Fruit fly (Drosophila melanogaster): Measurements from ENCODE around the gene Alg13.

Gene Alg13

dm6 chr3R:29124128-29124527 is 14.2 kb downstream of the Alg13 start (continued):
- TF ChIP-seq CG7271 (tag; optimal IDR thresholded peaks at IDR 0.05) (no peak), Dfd (GFP tag; optimal IDR thresholded peaks at IDR 0.05) (no peak), Side (GFP tag; optimal IDR thresholded peaks at IDR 0.05) (peak; percentile 80), CG31365 (tag; optimal IDR thresholded peaks at IDR 0.05) (peak; percentile 89), B-H1 (GFP tag; IDR thresholded peaks at IDR 0.05) (peak; percentile 50), CG14441 (GFP tag; IDR thresholded peaks at IDR 0.05) (peak; percentile 78), CG17359 (tag; optimal IDR thresholded peaks at IDR 0.05) (peak; percentile 52), HmgZ (tag; optimal IDR thresholded peaks at IDR 0.05) (no peak), ssp (GFP tag; IDR thresholded peaks at IDR 0.05) (peak; percentile 44; the same call in 1 of the 2 replicates), CG2712 (tag; optimal IDR thresholded peaks at IDR 0.05) (peak; percentile 70), CG2120 (GFP tag; optimal IDR thresholded peaks at IDR 0.05) (peak; percentile 71), rib (GFP tag; IDR thresholded peaks at IDR 0.05) (no peak), CG2889 (GFP tag; IDR thresholded peaks at IDR 0.05) (peak; percentile 69; the same call in 1 of the 3 replicates), sob (GFP tag; IDR thresholded peaks at IDR 0.05) (peak; percentile 72), unpg (GFP tag; optimal IDR thresholded peaks at IDR 0.05) (peak; percentile 78), CG9215 (GFP tag; IDR thresholded peaks at IDR 0.05) (peak; percentile 56), CG6854 (GFP tag; optimal IDR thresholded peaks at IDR 0.05) (no peak), kay (GFP tag; optimal IDR thresholded peaks at IDR 0.05) (no peak), CG18262 (tag; optimal IDR thresholded peaks at IDR 0.05) (peak; percentile 63), CG9797 (GFP tag; optimal IDR thresholded peaks at IDR 0.05) (no peak), Nf-YC (tag; optimal IDR thresholded peaks at IDR 0.05) (no peak), maf-S (GFP tag; optimal IDR thresholded peaks at IDR 0.05) (peak; percentile 46), CG14710 (tag; optimal IDR thresholded peaks at IDR 0.05) (peak; percentile 32), CG4282 (GFP tag; optimal IDR thresholded peaks at IDR 0.05) (no peak), CG32532 (GFP tag; IDR thresholded peaks at IDR 0.05) (peak; percentile 78), fru (optimal IDR thresholded peaks at IDR 0.05) (no peak), CG9727 (GFP tag; optimal IDR thresholded peaks at IDR 0.05) (peak; percentile 45), Lim3 (GFP tag; IDR thresholded peaks at IDR 0.05) (no peak), gsb (GFP tag; IDR thresholded peaks at IDR 0.05) (peak; percentile 46), Neu2 (GFP tag; optimal IDR thresholded peaks at IDR 0.05; ENCODE audit: borderline replicate concordance) (no peak), CG15696 (tag; optimal IDR thresholded peaks at IDR 0.05) (peak; percentile 7), chinmo (GFP tag; IDR thresholded peaks at IDR 0.05; ENCODE audit: partially characterized antibody) (no peak), CG8478 (optimal IDR thresholded peaks at IDR 0.05) (no peak), z (GFP tag; IDR thresholded peaks at IDR 0.05) (no peak; the same call in 2 of the 3 replicates), nom (GFP tag; optimal IDR thresholded peaks at IDR 0.05) (no peak), Hr39 (optimal IDR thresholded peaks at IDR 0.05) (no peak), CG3847 (GFP tag; IDR thresholded peaks at IDR 0.05) (peak; percentile 57; the same call in 1 of the 2 replicates), Ssrp (tag; optimal IDR thresholded peaks at IDR 0.05) (peak; percentile 41), CoRest (tag; optimal IDR thresholded peaks at IDR 0.05) (peak; percentile 64), Awh (GFP tag; IDR thresholded peaks at IDR 0.05) (peak; percentile 65), Hr51 (GFP tag; optimal IDR thresholded peaks at IDR 0.05) (peak in 1 of 2 experiments; percentile 26), crc (GFP tag; optimal IDR thresholded peaks at IDR 0.05) (peak; percentile 3), CG12391 (tag; optimal IDR thresholded peaks at IDR 0.05) (peak; percentile 61), CG10431 (GFP tag; optimal IDR thresholded peaks at IDR 0.05) (no peak), Oaz (GFP tag; IDR thresholded peaks at IDR 0.05) (peak; percentile 29; the same call in 1 of the 2 replicates), al (GFP tag; IDR thresholded peaks at IDR 0.05) (peak; percentile 68), Rfx (GFP tag; IDR thresholded peaks at IDR 0.05) (peak; percentile 84), ranshi (GFP tag; IDR thresholded peaks at IDR 0.05) (peak; percentile 71; the same call in 1 of the 2 replicates), CG6175 (GFP tag; IDR thresholded peaks at IDR 0.05) (0 out of 3 replicates have a peak, but pooled peaks have one; percentile 52), chif (GFP tag; optimal IDR thresholded peaks at IDR 0.05) (peak; percentile 19 to 63), CG14860 (GFP tag; IDR thresholded peaks at IDR 0.05; ENCODE audit: partially characterized antibody) (no peak), aop (GFP tag; IDR thresholded peaks at IDR 0.05) (no peak)
